Fruit fly (Drosophila melanogaster): ENCODE data around the gene Orct.

The Orct gene

dm6 chr3R:24226744-24227143, 49.3 kb upstream of the Orct start, which contains the start of the genes Spps and CG13609 (continued):
- TF ChIP-seq Blimp-1 (GFP tag; optimal IDR thresholded peaks at IDR 0.05) (peak; percentile 97), so (GFP tag; IDR thresholded peaks at IDR 0.05) (no peak), bab2 (GFP tag; optimal IDR thresholded peaks at IDR 0.05) (no peak), sim (GFP tag; IDR thresholded peaks at IDR 0.05) (no peak), odd (GFP tag; optimal IDR thresholded peaks at IDR 0.05) (no peak), gcm2 (GFP tag; optimal IDR thresholded peaks at IDR 0.05) (no peak)

- no peak for TF ChIP-seq BEAF-32 (GFP tag; optimal IDR thresholded peaks at IDR 0.05)
- TF ChIP-seq HLH54F (GFP tag; optimal IDR thresholded peaks at IDR 0.05): no peak
- TF ChIP-seq corto (GFP tag; optimal IDR thresholded peaks at IDR 0.05): no peak
- TF ChIP-seq luna (GFP tag; optimal IDR thresholded peaks at IDR 0.05): no peak
- TF ChIP-seq chn (GFP tag; optimal IDR thresholded peaks at IDR 0.05): no peak
- no peak for TF ChIP-seq sob (GFP tag; IDR thresholded peaks at IDR 0.05)
- TF ChIP-seq Stat92E (GFP tag; optimal IDR thresholded peaks at IDR 0.05): no peak
- no peak for TF ChIP-seq eve (GFP tag; optimal IDR thresholded peaks at IDR 0.05)
- no peak for TF ChIP-seq CG32767 (GFP tag; IDR thresholded peaks at IDR 0.05)
- TF ChIP-seq disco-r (GFP tag; optimal IDR thresholded peaks at IDR 0.05): no peak
Measured at dm6 chr3R:24228675-24229074, 47.4 kb upstream of the Orct start, which contains the start of gene Acp95EF. TSS of gene Acp95EF (plus strand) at chr3R:24228975.

- TF ChIP-seq ranshi (GFP tag; IDR thresholded peaks at IDR 0.05) (no peak), ERR (GFP tag; optimal IDR thresholded peaks at IDR 0.05) (no peak), sob (GFP tag; IDR thresholded peaks at IDR 0.05) (no peak), mirr (GFP tag; optimal IDR thresholded peaks at IDR 0.05) (no peak), CG16863 (GFP tag; optimal IDR thresholded peaks at IDR 0.05) (no peak), maf-S (GFP tag; optimal IDR thresholded peaks at IDR 0.05) (no peak), CG6791 (GFP tag; IDR thresholded peaks at IDR 0.05; ENCODE audit: partially characterized antibody) (peak; percentile 98), CG14860 (GFP tag; IDR thresholded peaks at IDR 0.05; ENCODE audit: partially characterized antibody) (peak; percentile 86), gcm (GFP tag; optimal IDR thresholded peaks at IDR 0.05) (no peak), luna (GFP tag; optimal IDR thresholded peaks at IDR 0.05) (no peak), mld (GFP tag; IDR thresholded peaks at IDR 0.05; ENCODE audit: partially characterized antibody) (peak; percentile 97), Deaf1 (tag; optimal IDR thresholded peaks at IDR 0.05) (no peak), Rfx (GFP tag; IDR thresholded peaks at IDR 0.05) (peak; percentile 24; the same call in 1 of the 2 replicates), unpg (GFP tag; optimal IDR thresholded peaks at IDR 0.05) (no peak), CG15073 (GFP tag; optimal IDR thresholded peaks at IDR 0.05) (peak; percentile 10), CG17802 (tag; optimal IDR thresholded peaks at IDR 0.05) (no peak), Dll (GFP tag; IDR thresholded peaks at IDR 0.05; ENCODE audit: partially characterized antibody) (peak; percentile 92), Bgb (GFP tag; IDR thresholded peaks at IDR 0.05; ENCODE audit: partially characterized antibody) (peak; percentile 94), CG8089 (GFP tag; optimal IDR thresholded peaks at IDR 0.05) (no peak), Myb (GFP tag; optimal IDR thresholded peaks at IDR 0.05) (peak; percentile 51), vnd (GFP tag; IDR thresholded peaks at IDR 0.05; ENCODE audit: partially characterized antibody) (peak; percentile 91), CG17186 (GFP tag; optimal IDR thresholded peaks at IDR 0.05) (no peak), CG7928 (GFP tag; optimal IDR thresholded peaks at IDR 0.05) (no peak), CG2202 (tag; optimal IDR thresholded peaks at IDR 0.05) (no peak), Oli (tag; optimal IDR thresholded peaks at IDR 0.05) (no peak), tna (GFP tag; IDR thresholded peaks at IDR 0.05; ENCODE audit: partially characterized antibody) (peak; percentile 87), Max (GFP tag; optimal IDR thresholded peaks at IDR 0.05) (no peak), da (GFP tag; optimal IDR thresholded peaks at IDR 0.05) (no peak), unc-4 (GFP tag; IDR thresholded peaks at IDR 0.05; ENCODE audit: partially characterized antibody) (peak; percentile 89), CG16813 (GFP tag; IDR thresholded peaks at IDR 0.05; ENCODE audit: partially characterized antibody) (peak; percentile 94), CG31441 (GFP tag; IDR thresholded peaks at IDR 0.05) (no peak), Ets65A (GFP tag) (peak; percentile 81), hbn (GFP tag; IDR thresholded peaks at IDR 0.05; ENCODE audit: partially characterized antibody) (peak; percentile 92)
Measured at dm6 chr3R:24229870-24230422, 46.1 kb upstream of the Orct start, which contains the start of gene Spase22-23. TSS of gene Spase22-23 (minus strand) at chr3R:24230035.
